Fruit fly (Drosophila melanogaster): ENCODE data around the gene Nepl6.
A peak's percentile ranks its signal among the peaks of the same experiment; 100 is the strongest.

Gene Nepl6

dm6 chr2L:6351809-6352182 lies 33.5 kb downstream of the Nepl6 start:
- TF ChIP-seq pan (optimal IDR thresholded peaks at IDR 0.05) (no peak), psq (optimal IDR thresholded peaks at IDR 0.05) (no peak), Dll (optimal IDR thresholded peaks at IDR 0.05) (no peak)

dm6 chr2L:6350984-6351808 lies 34.1 kb downstream of the Nepl6 start, which contains the start of gene CG9498:
Gene CG9498 (minus strand): TSS chr2L:6351034.
- no peak for TF ChIP-seq CG8478 (optimal IDR thresholded peaks at IDR 0.05)
- TF ChIP-seq usp (GFP tag; optimal IDR thresholded peaks at IDR 0.05): no peak
- no peak for TF ChIP-seq psq (optimal IDR thresholded peaks at IDR 0.05)
- TF ChIP-seq EcR (GFP tag; optimal IDR thresholded peaks at IDR 0.05): no peak
- TF ChIP-seq Dll (optimal IDR thresholded peaks at IDR 0.05): no peak
- TF ChIP-seq pan (optimal IDR thresholded peaks at IDR 0.05): no peak

- no peak for TF ChIP-seq usp (GFP tag; optimal IDR thresholded peaks at IDR 0.05)
- no peak for TF ChIP-seq pan (optimal IDR thresholded peaks at IDR 0.05)
- TF ChIP-seq EcR (GFP tag; optimal IDR thresholded peaks at IDR 0.05): no peak
- no peak for TF ChIP-seq Dll (optimal IDR thresholded peaks at IDR 0.05)
- no peak for TF ChIP-seq psq (optimal IDR thresholded peaks at IDR 0.05)
Measured at dm6 chr2L:6348327-6348726, 37.0 kb downstream of the Nepl6 start, which contains the start of gene CG9497. Gene CG9497 (minus strand): TSS chr2L:6348427.

- no peak for TF ChIP-seq CG8478 (optimal IDR thresholded peaks at IDR 0.05)
- TF ChIP-seq EcR (GFP tag; optimal IDR thresholded peaks at IDR 0.05): no peak
- no peak for TF ChIP-seq pan (optimal IDR thresholded peaks at IDR 0.05)
- no peak for TF ChIP-seq psq (optimal IDR thresholded peaks at IDR 0.05)
- TF ChIP-seq Dll (optimal IDR thresholded peaks at IDR 0.05): no peak
- no peak for TF ChIP-seq usp (GFP tag; optimal IDR thresholded peaks at IDR 0.05)
Measured at dm6 chr2L:6343084-6343873, 42.0 kb downstream of the Nepl6 start.

dm6 chr2L:6341246-6341645 lies 44.1 kb downstream of the Nepl6 start:
- no peak for TF ChIP-seq CG8478 (optimal IDR thresholded peaks at IDR 0.05)
- TF ChIP-seq Dll (optimal IDR thresholded peaks at IDR 0.05): no peak
- no peak for TF ChIP-seq pan (optimal IDR thresholded peaks at IDR 0.05)
- TF ChIP-seq usp (GFP tag; optimal IDR thresholded peaks at IDR 0.05): no peak
- TF ChIP-seq psq (optimal IDR thresholded peaks at IDR 0.05): no peak
- TF ChIP-seq EcR (GFP tag; optimal IDR thresholded peaks at IDR 0.05): no peak

- TF ChIP-seq pan (optimal IDR thresholded peaks at IDR 0.05): no peak
- TF ChIP-seq Dll (optimal IDR thresholded peaks at IDR 0.05): no peak
- no peak for TF ChIP-seq EcR (GFP tag; optimal IDR thresholded peaks at IDR 0.05)
- TF ChIP-seq psq (optimal IDR thresholded peaks at IDR 0.05): no peak
- TF ChIP-seq usp (GFP tag; optimal IDR thresholded peaks at IDR 0.05): no peak
- no peak for TF ChIP-seq CG8478 (optimal IDR thresholded peaks at IDR 0.05)
Measured at dm6 chr2L:6340222-6340725, 45.0 kb downstream of the Nepl6 start.

- TF ChIP-seq EcR (GFP tag; optimal IDR thresholded peaks at IDR 0.05) (no peak), Dll (optimal IDR thresholded peaks at IDR 0.05) (peak; percentile 78), CG8478 (optimal IDR thresholded peaks at IDR 0.05) (peak; percentile 23)
Measured at dm6 chr2L:6339010-6339897, 46.1 kb downstream of the Nepl6 start.

- TF ChIP-seq pan (optimal IDR thresholded peaks at IDR 0.05) (no peak), CG8478 (optimal IDR thresholded peaks at IDR 0.05) (no peak), psq (optimal IDR thresholded peaks at IDR 0.05) (no peak), EcR (GFP tag; optimal IDR thresholded peaks at IDR 0.05) (no peak), Dll (optimal IDR thresholded peaks at IDR 0.05) (no peak), usp (GFP tag; optimal IDR thresholded peaks at IDR 0.05) (no peak)
Measured at dm6 chr2L:6338367-6338975, 46.8 kb downstream of the Nepl6 start, which contains the start of the genes Pez and Cpr. Gene Pez (minus strand): TSS chr2L:6338671. Gene Cpr (plus strand): TSS chr2L:6338836.

- no peak for TF ChIP-seq usp (GFP tag; optimal IDR thresholded peaks at IDR 0.05)
- TF ChIP-seq pan (optimal IDR thresholded peaks at IDR 0.05): no peak
- TF ChIP-seq CG8478 (optimal IDR thresholded peaks at IDR 0.05): no peak
- TF ChIP-seq psq (optimal IDR thresholded peaks at IDR 0.05): no peak
- TF ChIP-seq EcR (GFP tag; optimal IDR thresholded peaks at IDR 0.05): no peak
- TF ChIP-seq Dll (optimal IDR thresholded peaks at IDR 0.05): no peak
Measured at dm6 chr2L:6337843-6338366, 47.4 kb downstream of the Nepl6 start.

All from whole organism.